Fruit fly (Drosophila melanogaster) whole organism, pupa: ENCODE measurements around the gene alpha-Est4.

ENCODE experiments used
- CG10348 ChIP-seq: fragments of 200-800 bp; sonication (Bioruptor generic); IDR thresholded peaks from 2 replicates; pipeline ENCODE4 v1.3.6; 2022; ENCODE audit warnings: missing biosample characterization, missing genetic modification characterization
- CG12605 ChIP-seq: fragments of 200-800 bp; sonication (Bioruptor generic); IDR thresholded peaks from 2 replicates; pipeline ENCODE4 v1.3.6; 2022; ENCODE audit warnings: missing biosample characterization, missing genetic modification characterization
- CG13204 ChIP-seq: fragments of 200-800 bp; sonication (Bioruptor generic); optimal IDR thresholded peaks from 2 replicates; lab custom pipeline; 2018; ENCODE audit warnings: missing biosample characterization, mild to moderate bottlenecking, missing genetic modification characterization, moderate library complexity
- CG15710 ChIP-seq: fragments of 200-800 bp; sonication (Bioruptor generic); optimal IDR thresholded peaks from 2 replicates; lab custom pipeline; 2018; ENCODE audit warnings: missing biosample characterization, mild to moderate bottlenecking, missing genetic modification characterization, moderate library complexity
- EcR ChIP-seq: fragments of 200-800 bp; sonication (Bioruptor generic); optimal IDR thresholded peaks from 3 replicates; lab custom pipeline; 2019; ENCODE audit warnings: missing biosample characterization, missing genetic modification characterization, mild to moderate bottlenecking, moderate library complexity, missing genetic modification reagents
- Ets98B ChIP-seq: fragments of 200-800 bp; sonication (Bioruptor generic); IDR thresholded peaks from 2 replicates; pipeline ENCODE4 v1.3.6; 2022; ENCODE audit warnings: missing biosample characterization, missing genetic modification characterization
- Pif1A ChIP-seq: fragments of 200-800 bp; sonication (Bioruptor generic); optimal IDR thresholded peaks from 3 replicates; lab custom pipeline; 2016; ENCODE audit warnings: missing biosample characterization, missing genetic modification characterization
- Snoo ChIP-seq: fragments of 200-800 bp; sonication (Bioruptor generic); optimal IDR thresholded peaks from 3 replicates; lab custom pipeline; 2017; ENCODE audit warnings: missing biosample characterization, mild to moderate bottlenecking, missing genetic modification characterization, inconsistent platforms

- TF ChIP-seq CG10348 (GFP tag; lab: Robert Waterston, UW) (no peak), CG15710 (tag; lab: Kevin White, UChicago) (no peak), Snoo (tag; lab: Kevin White, UChicago) (no peak), Pif1A (no peak), CG12605 (GFP tag; lab: Robert Waterston, UW) (no peak), CG13204 (GFP tag; lab: Kevin White, UChicago) (no peak), Ets98B (GFP tag; lab: Robert Waterston, UW) (peak; percentile 17; the same call in 1 of the 2 replicates), EcR (no peak)
These were observed 46.3 kb downstream of the alpha-Est4 start for dm6 chr3R:7492099-7492498.
